Worm (Caenorhabditis elegans): ENCODE results near the gene C37H5.13.

C37H5.13 gene

ce11 chrV:4826710-4827380, 35.9 kb downstream of the C37H5.13 start, which contains the start of the genes hsp-6 and C37H5.5:
Gene hsp-6 (minus strand): TSS chrV:4826760.
Gene C37H5.5 (plus strand): TSS chrV:4827360.
- peak; percentile 67 for TF ChIP-seq tbp1 (GFP tag; optimal IDR thresholded peaks at IDR 0.05)
- TF ChIP-seq madf-6 (GFP tag; IDR thresholded peaks at IDR 0.05) = peak; percentile 91
- TF ChIP-seq B0336.3 (GFP tag; IDR thresholded peaks at IDR 0.05) = peak; percentile 79
- peak; percentile 77 for TF ChIP-seq mcd-1 (GFP tag; IDR thresholded peaks at IDR 0.05)
- TF ChIP-seq snpc-3.4 (tag; optimal IDR thresholded peaks at IDR 0.05) = peak; percentile 59
- TF ChIP-seq ztf-6 (GFP tag; IDR thresholded peaks at IDR 0.05) = 0 out of 2 replicates have a peak, but pooled peaks have one; percentile 30
- TF ChIP-seq fkh-3 (tag; optimal IDR thresholded peaks at IDR 0.05) = no peak
- peak; percentile 55 for TF ChIP-seq snpc-1.3 (tag; optimal IDR thresholded peaks at IDR 0.05; ENCODE audit: insufficient read depth)
- TF ChIP-seq K11D2.4 (GFP tag; IDR thresholded peaks at IDR 0.05) = peak; percentile 70
- no peak for TF ChIP-seq tbx-9 (tag; optimal IDR thresholded peaks at IDR 0.05; ENCODE audit: borderline replicate concordance)
- 0 out of 2 replicates have a peak, but pooled peaks have one; percentile 52 for TF ChIP-seq let-526 (GFP tag; IDR thresholded peaks at IDR 0.05)
- TF ChIP-seq ceh-27 (GFP tag; optimal IDR thresholded peaks at IDR 0.05) = peak; percentile 73
- TF ChIP-seq attf-5 (GFP tag; optimal IDR thresholded peaks at IDR 0.05) = peak; percentile 75
- TF ChIP-seq nhr-80 (tag; optimal IDR thresholded peaks at IDR 0.05) = peak; percentile 49
- peak; percentile 70 for TF ChIP-seq hmg-1.2 (GFP tag; IDR thresholded peaks at IDR 0.05)
- no peak for TF ChIP-seq ceh-40 (GFP tag; IDR thresholded peaks at IDR 0.05)
- TF ChIP-seq K12H6.12 (tag; optimal IDR thresholded peaks at IDR 0.05) = peak; percentile 22
- no peak for TF ChIP-seq madf-3 (GFP tag; IDR thresholded peaks at IDR 0.05)
- TF ChIP-seq lin-26 (GFP tag; IDR thresholded peaks at IDR 0.05) = peak; percentile 64; the same call in 1 of the 2 replicates
- TF ChIP-seq lsl-1 (GFP tag; optimal IDR thresholded peaks at IDR 0.05) = peak; percentile 91
- peak; percentile 38 for TF ChIP-seq ztf-26 (tag; optimal IDR thresholded peaks at IDR 0.05)
- TF ChIP-seq efl-1 (GFP tag; optimal IDR thresholded peaks at IDR 0.05) = peak; percentile 45
- TF ChIP-seq somi-1 (GFP tag; optimal IDR thresholded peaks at IDR 0.05) = peak; percentile 56
- TF ChIP-seq snpc-4 (GFP tag; optimal IDR thresholded peaks at IDR 0.05) = peak; percentile 17
- peak; percentile 50 to 70 (median 61) for TF ChIP-seq snpc-4 (tag; optimal IDR thresholded peaks at IDR 0.05)
- peak; percentile 89 for TF ChIP-seq tlf-1 (GFP tag; optimal IDR thresholded peaks at IDR 0.05)
- TF ChIP-seq hsf-1 (GFP tag; IDR thresholded peaks at IDR 0.05) = peak; percentile 91
- peak; percentile 43 for TF ChIP-seq rpc-1 (optimal IDR thresholded peaks at IDR 0.05)
- no peak for TF ChIP-seq rpc-1 (tag; optimal IDR thresholded peaks at IDR 0.05)
- TF ChIP-seq D2030.7 (GFP tag; IDR thresholded peaks at IDR 0.05) = peak; percentile 72
- peak; percentile 69 for TF ChIP-seq F49E8.2 (tag; optimal IDR thresholded peaks at IDR 0.05; ENCODE audit: insufficient read depth)
- TF ChIP-seq nhr-120 (GFP tag; IDR thresholded peaks at IDR 0.05) = no peak
- TF ChIP-seq F33H1.4 (GFP tag; IDR thresholded peaks at IDR 0.05) = peak; percentile 96
- no peak for TF ChIP-seq repo-1 (tag; optimal IDR thresholded peaks at IDR 0.05)
- TF ChIP-seq madf-10 (tag; optimal IDR thresholded peaks at IDR 0.05) = peak; percentile 56
- TF ChIP-seq Y53F4B.3 (GFP tag; IDR thresholded peaks at IDR 0.05) = no peak
- 0 out of 2 replicates have a peak, but pooled peaks have one; percentile 42 for TF ChIP-seq ekl-4 (GFP tag; IDR thresholded peaks at IDR 0.05)
- peak; percentile 54 for TF ChIP-seq ZK185.1 (tag; optimal IDR thresholded peaks at IDR 0.05; ENCODE audit: poor library complexity, severe bottlenecking)
- TF ChIP-seq attf-3 (GFP tag; conservative IDR thresholded peaks at IDR 0.05) = no peak
- TF ChIP-seq dpl-1 (GFP tag; optimal IDR thresholded peaks at IDR 0.05) = peak; percentile 11
- no peak for TF ChIP-seq him-1 (tag; optimal IDR thresholded peaks at IDR 0.05)
- peak; percentile 84 for TF ChIP-seq dox-1 (GFP tag; IDR thresholded peaks at IDR 0.05)
- TF ChIP-seq aptf-2 (GFP tag; conservative IDR thresholded peaks at IDR 0.05) = no peak
- TF ChIP-seq akir-1 (GFP tag; optimal IDR thresholded peaks at IDR 0.05) = no peak
- TF ChIP-seq madf-8 (GFP tag; conservative IDR thresholded peaks at IDR 0.05) = peak; percentile 75
- peak; percentile 26; the same call in 1 of the 2 replicates for TF ChIP-seq egrh-3 (GFP tag; IDR thresholded peaks at IDR 0.05)
- TF ChIP-seq F37B4.10 (GFP tag; IDR thresholded peaks at IDR 0.05) = no peak
- peak; percentile 78 for TF ChIP-seq rcor-1 (GFP tag; IDR thresholded peaks at IDR 0.05)

All from whole organism, young adult.